Worm (Caenorhabditis elegans): ENCODE data around the gene hog-1.
A peak's percentile ranks its signal among the peaks of the same experiment; 100 is the strongest.

Gene hog-1

ce11 chrX:5859161-5859560 lies 5.1 kb upstream of the hog-1 start:
- peak; percentile 51 for TF ChIP-seq fkh-10 (GFP tag; optimal IDR thresholded peaks at IDR 0.05)
- TF ChIP-seq php-3 (GFP tag; IDR thresholded peaks at IDR 0.05), result no peak

ce11 chrX:5854452-5855234 lies 580 bp upstream of the hog-1 start:
- TF ChIP-seq unc-62 (GFP tag; optimal IDR thresholded peaks at IDR 0.05 in 1 of 2) (peak in 1 of 2 experiments; percentile 57), unc-62 (tag; optimal IDR thresholded peaks at IDR 0.05) (no peak), mxl-3 (GFP tag; optimal IDR thresholded peaks at IDR 0.05) (peak; percentile 4), F49E8.2 (tag; optimal IDR thresholded peaks at IDR 0.05; ENCODE audit: borderline replicate concordance) (no peak)

ce11 chrX:5852113-5852512 lies 1.9 kb downstream of the hog-1 start:
- TF ChIP-seq lin-29 (GFP tag; IDR thresholded peaks at IDR 0.05) (no peak), egl-27 (tag; optimal IDR thresholded peaks at IDR 0.05) (no peak), duxl-1 (tag; optimal IDR thresholded peaks at IDR 0.05; ENCODE audit: poor library complexity) (peak; percentile 53), jun-1 (tag; optimal IDR thresholded peaks at IDR 0.05) (no peak), F44E2.7 (GFP tag; IDR thresholded peaks at IDR 0.05) (no peak), unc-62 (GFP tag; optimal IDR thresholded peaks at IDR 0.05 in 1 of 2) (peak in 1 of 2 experiments; percentile 94), unc-62 (tag; optimal IDR thresholded peaks at IDR 0.05) (no peak), hlh-30 (tag; optimal IDR thresholded peaks at IDR 0.05; ENCODE audit: insufficient read depth) (no peak), zfp-3 (GFP tag; conservative IDR thresholded peaks at IDR 0.05) (no peak), ceh-62 (tag; optimal IDR thresholded peaks at IDR 0.05) (no peak), dmd-6 (GFP tag; IDR thresholded peaks at IDR 0.05) (no peak)

ce11 chrX:5850472-5850871 lies 3.6 kb downstream of the hog-1 start:
- TF ChIP-seq egl-27 (tag; optimal IDR thresholded peaks at IDR 0.05) (no peak), ces-1 (GFP tag; optimal IDR thresholded peaks at IDR 0.05) (no peak), nhr-102 (tag; optimal IDR thresholded peaks at IDR 0.05) (no peak), snpc-1.2 (GFP tag; IDR thresholded peaks at IDR 0.05) (no peak), skn-1 (tag; optimal IDR thresholded peaks at IDR 0.05) (no peak), zfp-2 (tag; optimal IDR thresholded peaks at IDR 0.05) (no peak), cey-2 (tag; optimal IDR thresholded peaks at IDR 0.05; ENCODE audit: borderline replicate concordance, insufficient read depth) (no peak), aly-2 (tag; optimal IDR thresholded peaks at IDR 0.05) (no peak)

ce11 chrX:5848703-5849102 lies 5.4 kb downstream of the hog-1 start, which contains the start of gene atat-2:
atat-2 (plus strand) TSS chrX:5849100.
- TF ChIP-seq Y48G9A.11 (GFP tag; IDR thresholded peaks at IDR 0.05), result no peak
- no peak for TF ChIP-seq F44E2.7 (GFP tag; IDR thresholded peaks at IDR 0.05)
- TF ChIP-seq spr-3 (GFP tag; optimal IDR thresholded peaks at IDR 0.05), result no peak
- no peak for TF ChIP-seq sdz-12 (GFP tag; optimal IDR thresholded peaks at IDR 0.05)
- 0 out of 2 replicates have a peak, but pooled peaks have one; percentile 22 for TF ChIP-seq T26A8.4 (GFP tag; IDR thresholded peaks at IDR 0.05)
- TF ChIP-seq aha-1 (tag), result peak; percentile 19
- TF ChIP-seq hlh-11 (tag; optimal IDR thresholded peaks at IDR 0.05), result peak; percentile 15
- TF ChIP-seq lir-3 (tag; optimal IDR thresholded peaks at IDR 0.05), result no peak
- no peak for TF ChIP-seq vab-7 (GFP tag; IDR thresholded peaks at IDR 0.05)
- no peak for TF ChIP-seq aly-2 (tag; optimal IDR thresholded peaks at IDR 0.05)
- TF ChIP-seq nhr-28 (tag; optimal IDR thresholded peaks at IDR 0.05), result peak; percentile 57
- TF ChIP-seq daf-19 (GFP tag; conservative IDR thresholded peaks at IDR 0.05), result no peak
- TF ChIP-seq spr-1 (tag; optimal IDR thresholded peaks at IDR 0.05), result no peak
- peak in 1 of 2 experiments; percentile 33 for TF ChIP-seq mdl-1 (tag; optimal IDR thresholded peaks at IDR 0.05)
- TF ChIP-seq dmd-6 (GFP tag; IDR thresholded peaks at IDR 0.05), result no peak
- TF ChIP-seq lsy-2 (tag; optimal IDR thresholded peaks at IDR 0.05), result peak; percentile 1 to 38
- no peak for TF ChIP-seq jun-1 (tag; optimal IDR thresholded peaks at IDR 0.05)
- TF ChIP-seq F49E8.2 (tag; optimal IDR thresholded peaks at IDR 0.05; ENCODE audit: borderline replicate concordance), result no peak
- TF ChIP-seq ceh-62 (tag; optimal IDR thresholded peaks at IDR 0.05), result no peak
- peak; percentile 20 for TF ChIP-seq nhr-6 (tag; optimal IDR thresholded peaks at IDR 0.05)
- no peak for TF ChIP-seq ceh-82 (tag; optimal IDR thresholded peaks at IDR 0.05)
- TF ChIP-seq mep-1 (tag; optimal IDR thresholded peaks at IDR 0.05), result peak; percentile 12
- peak; percentile 59 for TF ChIP-seq hlh-30 (tag; optimal IDR thresholded peaks at IDR 0.05; ENCODE audit: insufficient read depth)
- peak; percentile 52 for TF ChIP-seq mxl-3 (GFP tag; optimal IDR thresholded peaks at IDR 0.05)
